Worm (Caenorhabditis elegans) whole organism, dauer: ENCODE measurements around the gene suds-3.

ENCODE experiments used
- unc-62 ChIP-seq: sonication (generic microtip); optimal IDR thresholded peaks from 2 replicates; lab custom pipeline; 2017; ENCODE audit warnings: missing biosample characterization, missing genetic modification reagents, missing genetic modification characterization

The suds-3 gene

ce11 chrV:9925647-9926046 lies 5.2 kb upstream of the suds-3 start:
- TF ChIP-seq unc-62 (GFP tag; lab: Kevin White, UChicago): no peak

- no peak for TF ChIP-seq unc-62 (GFP tag; lab: Kevin White, UChicago)
Observed at ce11 chrV:9926240-9926639, 4.6 kb upstream of the suds-3 start, which contains the start of gene C50H2.13. Gene C50H2.13, plus strand, starts transcription at chrV:9926540.

- no peak for TF ChIP-seq unc-62 (GFP tag; lab: Kevin White, UChicago)
Observed at ce11 chrV:9927381-9927780, 3.4 kb upstream of the suds-3 start.

ce11 chrV:9927954-9928353 lies 2.9 kb upstream of the suds-3 start:
- TF ChIP-seq unc-62 (GFP tag; lab: Kevin White, UChicago): no peak

ce11 chrV:9937435-9937834 lies 6.6 kb downstream of the suds-3 start, which contains the start of gene srj-33:
Gene srj-33, minus strand, starts transcription at chrV:9937535.
- TF ChIP-seq unc-62 (GFP tag; lab: Kevin White, UChicago): no peak

- no peak for TF ChIP-seq unc-62 (GFP tag; lab: Kevin White, UChicago)
Observed at ce11 chrV:9943039-9943438, 12.2 kb downstream of the suds-3 start, which contains the start of gene fipr-12. Gene fipr-12, plus strand, starts transcription at chrV:9943339.

ce11 chrV:9944093-9944492 lies 13.3 kb downstream of the suds-3 start, which contains the start of gene sre-28:
Gene sre-28, plus strand, starts transcription at chrV:9944393.
- no peak for TF ChIP-seq unc-62 (GFP tag; lab: Kevin White, UChicago)

- no peak for TF ChIP-seq unc-62 (GFP tag; lab: Kevin White, UChicago)
Observed at ce11 chrV:9948840-9949239, 18.0 kb downstream of the suds-3 start, which contains the start of gene nlp-58. Gene nlp-58, minus strand, starts transcription at chrV:9948940.

- TF ChIP-seq unc-62 (GFP tag; lab: Kevin White, UChicago): no peak
Observed at ce11 chrV:9950861-9951260, 20.0 kb downstream of the suds-3 start, which contains the start of gene ttr-46. Gene ttr-46, plus strand, starts transcription at chrV:9951233.

ce11 chrV:9952396-9952795 lies 21.6 kb downstream of the suds-3 start, which contains the start of gene mam-5:
Gene mam-5, plus strand, starts transcription at chrV:9952699.
- no peak for TF ChIP-seq unc-62 (GFP tag; lab: Kevin White, UChicago)

ce11 chrV:9958231-9958630 lies 27.4 kb downstream of the suds-3 start, which contains the start of gene anmt-3:
Gene anmt-3, minus strand, starts transcription at chrV:9958331.
- TF ChIP-seq unc-62 (GFP tag; lab: Kevin White, UChicago): no peak

- TF ChIP-seq unc-62 (GFP tag; lab: Kevin White, UChicago): no peak
Observed at ce11 chrV:9958654-9959053, 27.8 kb downstream of the suds-3 start.

- no peak for TF ChIP-seq unc-62 (GFP tag; lab: Kevin White, UChicago)
Observed at ce11 chrV:9960376-9960775, 29.6 kb downstream of the suds-3 start, which contains the start of gene T07C12.10. Gene T07C12.10, minus strand, starts transcription at chrV:9960476.

- no peak for TF ChIP-seq unc-62 (GFP tag; lab: Kevin White, UChicago)
Observed at ce11 chrV:9962394-9962793, 31.6 kb downstream of the suds-3 start, which contains the start of gene madf-4. Gene madf-4, minus strand, starts transcription at chrV:9962494.

- TF ChIP-seq unc-62 (GFP tag; lab: Kevin White, UChicago): no peak
Observed at ce11 chrV:9962916-9963315, 32.1 kb downstream of the suds-3 start.

- no peak for TF ChIP-seq unc-62 (GFP tag; lab: Kevin White, UChicago)
Observed at ce11 chrV:9964152-9964785, 33.5 kb downstream of the suds-3 start.

ce11 chrV:9965891-9966290 lies 35.1 kb downstream of the suds-3 start:
- TF ChIP-seq unc-62 (GFP tag; lab: Kevin White, UChicago): no peak
